Worm (Caenorhabditis elegans): ENCODE measurements around the gene T25B6.6.

The T25B6.6 gene

DNA sequence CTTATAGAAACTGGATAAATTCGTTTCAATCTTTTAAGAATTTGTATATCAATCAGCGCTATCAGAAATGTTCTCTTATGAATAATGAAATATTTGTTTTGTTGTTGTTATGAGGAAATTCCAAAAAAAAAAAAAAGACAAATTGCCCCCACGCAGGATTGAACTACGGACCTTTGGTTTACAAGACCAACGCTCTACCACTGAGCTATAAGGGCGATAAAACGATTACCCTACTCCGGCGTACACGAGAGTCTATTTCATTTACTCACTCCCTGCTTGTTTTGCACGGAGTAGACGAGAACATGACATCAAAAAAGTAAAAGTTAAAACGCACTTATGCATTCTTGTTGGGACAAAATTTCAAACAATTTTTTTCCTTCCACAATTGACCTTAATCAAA, 1.6 kb upstream of the T25B6.6 start (continued):
- TF ChIP-seq rpc-1 (optimal IDR thresholded peaks at IDR 0.05) (peak; percentile 98), rpc-1 (tag; optimal IDR thresholded peaks at IDR 0.05) (peak; percentile 100), D2030.7 (GFP tag; IDR thresholded peaks at IDR 0.05) (peak; percentile 74), attf-5 (GFP tag; optimal IDR thresholded peaks at IDR 0.05) (peak; percentile 50), ama-1 (optimal IDR thresholded peaks at IDR 0.05) (no peak), ama-1 (GFP tag; optimal IDR thresholded peaks at IDR 0.05) (peak; percentile 83 to 92), B0261.1 (tag; optimal IDR thresholded peaks at IDR 0.05) (peak; percentile 90), die-1 (tag; optimal IDR thresholded peaks at IDR 0.05) (peak; percentile 97)

DNA sequence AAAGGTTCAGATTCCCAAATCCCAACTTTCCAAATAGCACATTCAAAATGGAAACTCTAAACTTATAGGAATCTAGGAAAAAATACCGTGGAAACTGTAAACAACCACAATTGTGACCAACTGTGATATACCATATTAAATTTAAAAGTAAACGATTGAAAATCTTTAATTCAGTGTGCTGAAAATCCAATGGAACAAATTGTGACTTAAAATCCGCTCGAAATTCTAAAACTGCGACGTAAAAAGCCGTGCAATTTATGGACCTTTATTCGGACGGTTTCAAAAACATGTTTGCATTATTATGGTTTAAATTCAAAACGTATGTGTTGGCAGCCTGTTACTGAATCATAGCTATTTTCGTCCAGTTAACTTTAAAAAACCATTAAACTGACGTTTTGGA, 1.1 kb upstream of the T25B6.6 start:
- no peak for TF ChIP-seq ceh-40 (GFP tag; IDR thresholded peaks at IDR 0.05)
- no peak for TF ChIP-seq ztf-3 (GFP tag; optimal IDR thresholded peaks at IDR 0.05)
- no peak for TF ChIP-seq snpc-1.3 (tag; optimal IDR thresholded peaks at IDR 0.05; ENCODE audit: insufficient read depth)
- no peak for TF ChIP-seq lag-1 (GFP tag; IDR thresholded peaks at IDR 0.05)
- TF ChIP-seq attf-5 (GFP tag; optimal IDR thresholded peaks at IDR 0.05) = no peak
- TF ChIP-seq lsy-27 (tag; optimal IDR thresholded peaks at IDR 0.05; ENCODE audit: borderline replicate concordance, insufficient read depth) = no peak
- no peak for TF ChIP-seq F33H1.4 (GFP tag; IDR thresholded peaks at IDR 0.05)
- TF ChIP-seq F49E8.2 (tag; optimal IDR thresholded peaks at IDR 0.05; ENCODE audit: insufficient read depth) = no peak
- TF ChIP-seq F52B5.7 (tag; optimal IDR thresholded peaks at IDR 0.05) = no peak
- no peak for TF ChIP-seq Y53F4B.3 (GFP tag; IDR thresholded peaks at IDR 0.05)
- TF ChIP-seq Y53G8AR.9 (GFP tag; conservative IDR thresholded peaks at IDR 0.05) = no peak
- no peak for TF ChIP-seq B0019.2 (GFP tag; conservative IDR thresholded peaks at IDR 0.05)
- no peak for TF ChIP-seq nfyb-1 (GFP tag; IDR thresholded peaks at IDR 0.05)
- TF ChIP-seq madf-8 (GFP tag; conservative IDR thresholded peaks at IDR 0.05) = no peak

DNA sequence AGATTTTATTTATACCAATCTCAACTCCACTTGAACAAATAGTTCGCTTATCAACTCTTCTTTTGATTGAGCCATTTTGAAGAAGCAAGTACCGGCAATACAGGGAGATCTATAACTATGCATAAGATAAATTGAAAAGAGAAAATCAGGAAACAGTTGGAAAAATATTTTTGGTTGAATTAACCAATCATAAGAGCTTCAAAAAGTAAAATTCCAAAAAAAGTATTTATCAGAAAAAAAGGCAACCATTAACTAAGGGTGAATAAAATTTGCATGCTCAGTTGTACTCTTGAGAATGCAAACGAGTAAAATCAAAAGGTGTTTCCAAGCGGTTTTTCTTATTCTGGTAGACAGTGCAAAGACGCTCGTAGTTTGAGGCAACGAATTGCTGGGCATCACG, 1.0 kb downstream of the T25B6.6 start, which contains the start of gene T25B6.5:
TSS of gene T25B6.5 (minus strand) at position 101 of the 400 bp plus-strand sequence.
- TF ChIP-seq tbp1 (GFP tag; optimal IDR thresholded peaks at IDR 0.05) = no peak
- TF ChIP-seq let-526 (GFP tag; IDR thresholded peaks at IDR 0.05) = no peak
- TF ChIP-seq lag-1 (GFP tag; IDR thresholded peaks at IDR 0.05) = no peak
- TF ChIP-seq ztf-18 (tag; optimal IDR thresholded peaks at IDR 0.05) = no peak
- TF ChIP-seq Y53F4B.3 (GFP tag; IDR thresholded peaks at IDR 0.05) = no peak
- TF ChIP-seq bed-2 (GFP tag; IDR thresholded peaks at IDR 0.05) = no peak

DNA sequence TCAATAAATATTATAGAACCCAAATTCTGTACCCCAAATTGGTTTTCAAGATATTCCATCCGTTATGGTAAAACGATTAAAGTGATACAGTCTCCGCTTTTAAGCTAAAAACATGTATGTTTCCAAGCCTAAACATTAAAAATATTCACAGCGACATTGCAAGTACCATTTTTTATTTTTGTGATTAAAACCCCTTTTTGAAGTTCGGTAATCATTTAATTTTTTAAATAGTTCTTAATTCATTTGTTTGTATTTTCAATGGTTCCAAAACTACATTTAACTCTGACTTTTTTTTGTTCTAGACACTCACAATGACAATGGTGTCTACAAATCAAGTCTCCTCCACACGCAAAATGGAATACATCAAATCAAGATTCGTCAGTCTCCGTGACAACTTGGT, 7.3 kb downstream of the T25B6.6 start, which contains the start of gene T25B6.4:
TSS of gene T25B6.4 (plus strand) at position 301 of the 400 bp plus-strand sequence.
- TF ChIP-seq ceh-100 (GFP tag; IDR thresholded peaks at IDR 0.05) (no peak), unc-62 (GFP tag; optimal IDR thresholded peaks at IDR 0.05) (no peak), akir-1 (GFP tag; optimal IDR thresholded peaks at IDR 0.05) (no peak), cebp-2 (GFP tag; IDR thresholded peaks at IDR 0.05) (no peak)

DNA sequence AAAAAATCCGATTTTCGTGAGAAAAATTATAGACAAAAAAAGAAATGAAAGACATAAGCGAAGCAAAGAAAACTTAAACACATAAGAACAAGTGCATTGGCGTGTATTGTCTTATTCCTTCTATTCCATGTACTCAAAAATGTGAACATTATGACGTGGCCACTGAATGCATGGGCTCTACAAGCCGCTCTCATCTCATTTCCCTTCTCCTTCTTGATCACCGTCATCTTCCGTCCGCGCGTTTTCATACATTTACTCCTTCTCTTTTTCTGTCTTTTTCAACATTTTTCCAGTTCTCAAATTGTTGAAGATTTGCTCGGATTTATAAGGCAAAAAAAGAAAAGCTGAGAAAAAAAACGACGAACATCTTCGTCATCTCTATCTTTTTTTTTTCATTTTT, 8.2 kb downstream of the T25B6.6 start:
- TF ChIP-seq ztf-25 (GFP tag; IDR thresholded peaks at IDR 0.05) (no peak), nfya-2 (GFP tag; IDR thresholded peaks at IDR 0.05) (no peak), rpc-1 (optimal IDR thresholded peaks at IDR 0.05) (no peak), rpc-1 (tag; optimal IDR thresholded peaks at IDR 0.05) (no peak), lir-1 (GFP tag; conservative IDR thresholded peaks at IDR 0.05) (no peak), F52B5.7 (tag; optimal IDR thresholded peaks at IDR 0.05) (no peak), dox-1 (GFP tag; IDR thresholded peaks at IDR 0.05) (no peak), nfyb-1 (GFP tag; IDR thresholded peaks at IDR 0.05) (no peak), bed-2 (GFP tag; IDR thresholded peaks at IDR 0.05) (no peak), gei-17 (GFP tag; optimal IDR thresholded peaks at IDR 0.05) (no peak), chd-7 (tag; optimal IDR thresholded peaks at IDR 0.05) (no peak), T07F8.4 (tag; optimal IDR thresholded peaks at IDR 0.05) (no peak), ZK185.1 (tag; optimal IDR thresholded peaks at IDR 0.05; ENCODE audit: poor library complexity, severe bottlenecking) (no peak), madf-3 (GFP tag; IDR thresholded peaks at IDR 0.05) (no peak), mxl-1 (tag; optimal IDR thresholded peaks at IDR 0.05) (no peak), ceh-79 (tag; optimal IDR thresholded peaks at IDR 0.05) (no peak), hmg-20 (GFP tag; IDR thresholded peaks at IDR 0.05) (no peak), snpc-1.3 (tag; optimal IDR thresholded peaks at IDR 0.05; ENCODE audit: insufficient read depth) (no peak), ztf-26 (tag; optimal IDR thresholded peaks at IDR 0.05) (no peak), K12H6.12 (tag; optimal IDR thresholded peaks at IDR 0.05) (no peak)
